Worm (Caenorhabditis elegans) whole organism, L3 larva: ENCODE data around the gene ztf-27.
A peak's percentile ranks its signal among the peaks of the same experiment; 100 is the strongest.

Source experiments
- R02D3.7 ChIP-seq: fragments of 150-350 bp; optimal IDR thresholded peaks from 2 replicates; lab custom pipeline; 2014; ENCODE audit warnings: missing biosample characterization, missing genetic modification characterization
- ceh-28 ChIP-seq: fragments of 150-350 bp; optimal IDR thresholded peaks from 2 replicates; lab custom pipeline; 2014; ENCODE audit warnings: missing biosample characterization, missing genetic modification reagents, missing genetic modification characterization
- ceh-82 ChIP-seq: fragments of 150-350 bp; optimal IDR thresholded peaks from 2 replicates; lab custom pipeline; 2014; ENCODE audit warnings: missing biosample characterization, missing genetic modification characterization
- ceh-9 ChIP-seq: sonication (generic microtip); optimal IDR thresholded peaks from 2 replicates; lab custom pipeline; 2018; ENCODE audit warnings: missing biosample characterization, missing genetic modification characterization
- daf-12 ChIP-seq: fragments of 150-350 bp; optimal IDR thresholded peaks from 2 replicates; lab custom pipeline; 2014; ENCODE audit warnings: missing biosample characterization, missing genetic modification reagents, missing genetic modification characterization
- egl-5 ChIP-seq: fragments of 150-350 bp; optimal IDR thresholded peaks from 2 replicates; lab custom pipeline; 2017; ENCODE audit warnings: missing biosample characterization, missing genetic modification reagents, missing genetic modification characterization, inconsistent platforms
- elt-1 ChIP-seq: fragments of 150-350 bp; optimal IDR thresholded peaks from 2 replicates; lab custom pipeline; 2014; ENCODE audit warnings: missing biosample characterization, missing genetic modification characterization
- elt-2 ChIP-seq: sonication (generic microtip); optimal IDR thresholded peaks from 2 replicates; lab custom pipeline; 2016; ENCODE audit warnings: missing genetic modification reagents, mild to moderate bottlenecking, missing genetic modification characterization, missing compliant biosample characterization
- eor-1 ChIP-seq, 2 experiments: fragments of 150-350 bp; optimal IDR thresholded peaks; 2 replicates each; lab custom pipeline; 2014 to 2018; ENCODE audit warnings: missing biosample characterization in 2 of 2, missing genetic modification characterization in 2 of 2
- fkh-10 ChIP-seq: sonication (generic microtip); optimal IDR thresholded peaks from 2 replicates; lab custom pipeline; 2017; ENCODE audit warnings: missing biosample characterization, missing genetic modification reagents, missing genetic modification characterization
- fkh-2 ChIP-seq: fragments of 150-350 bp; optimal IDR thresholded peaks from 2 replicates; lab custom pipeline; 2014; ENCODE audit warnings: missing biosample characterization, missing genetic modification reagents, missing genetic modification characterization
- hmg-11 ChIP-seq: sonication (generic microtip); optimal IDR thresholded peaks from 2 replicates; lab custom pipeline; 2016; ENCODE audit warnings: missing genetic modification characterization, missing compliant biosample characterization
- jun-1 ChIP-seq: fragments of 150-350 bp; optimal IDR thresholded peaks from 2 replicates; lab custom pipeline; 2014; ENCODE audit warnings: missing biosample characterization, missing genetic modification reagents, missing genetic modification characterization
- lin-39 ChIP-seq: fragments of 150-350 bp; optimal IDR thresholded peaks from 2 replicates; lab custom pipeline; 2018; ENCODE audit warnings: missing biosample characterization, missing genetic modification reagents, missing genetic modification characterization
- lsy-12 ChIP-seq: sonication (generic microtip); optimal IDR thresholded peaks from 2 replicates; lab custom pipeline; 2016; ENCODE audit warnings: mild to moderate bottlenecking, missing genetic modification characterization, missing compliant biosample characterization
- mdl-1 ChIP-seq: fragments of 150-350 bp; optimal IDR thresholded peaks from 2 replicates; lab custom pipeline; 2014; ENCODE audit warnings: missing biosample characterization, missing genetic modification characterization
- mml-1 ChIP-seq: fragments of 150-350 bp; sonication (generic microtip); optimal IDR thresholded peaks from 3 replicates; lab custom pipeline; 2014; ENCODE audit warnings: missing biosample characterization, missing genetic modification characterization
- nfya-1 ChIP-seq: sonication (generic microtip); optimal IDR thresholded peaks from 2 replicates; lab custom pipeline; 2017; ENCODE audit warnings: missing genetic modification characterization, mild to moderate bottlenecking, missing compliant biosample characterization, antibody characterized with exemption, moderate library complexity; ENCODE audit not compliant: insufficient read depth
- nhr-11 ChIP-seq: fragments of 150-350 bp; optimal IDR thresholded peaks from 2 replicates; lab custom pipeline; 2014; ENCODE audit warnings: missing biosample characterization, missing genetic modification characterization
- nhr-28 ChIP-seq: fragments of 150-350 bp; optimal IDR thresholded peaks from 2 replicates; lab custom pipeline; 2014; ENCODE audit warnings: missing biosample characterization, missing genetic modification characterization
- nhr-43 ChIP-seq: sonication (generic microtip); optimal IDR thresholded peaks from 2 replicates; lab custom pipeline; 2016; ENCODE audit warnings: mild to moderate bottlenecking, missing genetic modification characterization, missing compliant biosample characterization; ENCODE audit not compliant: poor library complexity, severe bottlenecking
- nhr-77 ChIP-seq: fragments of 150-350 bp; optimal IDR thresholded peaks from 2 replicates; lab custom pipeline; 2014; ENCODE audit warnings: missing biosample characterization, missing genetic modification characterization
- pha-4 ChIP-seq: fragments of 150-350 bp; optimal IDR thresholded peaks from 2 replicates; lab custom pipeline; 2014; ENCODE audit warnings: missing biosample characterization, missing genetic modification reagents, missing genetic modification characterization
- pqm-1 ChIP-seq: fragments of 150-350 bp; optimal IDR thresholded peaks from 2 replicates; lab custom pipeline; 2017; ENCODE audit warnings: missing biosample characterization, missing genetic modification characterization, inconsistent platforms
- sea-2 ChIP-seq: fragments of 150-350 bp; sonication (generic microtip); optimal IDR thresholded peaks from 4 replicates; lab custom pipeline; 2014; ENCODE audit warnings: missing biosample characterization, missing genetic modification reagents, missing genetic modification characterization
- skn-1 ChIP-seq: fragments of 150-350 bp; optimal IDR thresholded peaks from 2 replicates; lab custom pipeline; 2014; ENCODE audit warnings: missing biosample characterization, missing genetic modification characterization
- snpc-4 ChIP-seq: fragments of 150-350 bp; optimal IDR thresholded peaks from 2 replicates; lab custom pipeline; 2014; ENCODE audit warnings: missing biosample characterization, missing genetic modification characterization
- ztf-11 ChIP-seq: fragments of 150-350 bp; optimal IDR thresholded peaks from 2 replicates; lab custom pipeline; 2014; ENCODE audit warnings: missing biosample characterization, missing genetic modification characterization
- ztf-4 ChIP-seq: fragments of 150-350 bp; optimal IDR thresholded peaks from 2 replicates; lab custom pipeline; 2014; ENCODE audit warnings: missing biosample characterization, missing genetic modification characterization

Gene ztf-27

ce11 chrII:10351963-10352362, 33.2 kb upstream of the ztf-27 start, which contains the start of gene C07E3.8:
C07E3.8 (plus strand) TSS chrII:10352263.
- no peak for TF ChIP-seq R02D3.7
- no peak for TF ChIP-seq sea-2 (GFP tag; lab: Kevin White, UChicago)
- no peak for TF ChIP-seq mml-1
- no peak for TF ChIP-seq ztf-4

ce11 chrII:10357468-10358007, 27.6 kb upstream of the ztf-27 start, which contains the start of gene C07E3.3:
C07E3.3 (minus strand) TSS chrII:10357518.
- peak; percentile 74 for TF ChIP-seq pha-4
- TF ChIP-seq ceh-82 (tag; lab: Kevin White, UChicago), result no peak
- TF ChIP-seq skn-1 (tag; lab: Kevin White, UChicago), result no peak

ce11 chrII:10360487-10360886, 24.6 kb upstream of the ztf-27 start, which contains the start of gene C07E3.4:
C07E3.4 (plus strand) TSS chrII:10360787.
- no peak for TF ChIP-seq snpc-4
- no peak for TF ChIP-seq lsy-12 (tag; lab: Kevin White, UChicago)
- no peak for TF ChIP-seq elt-1 (tag; lab: Kevin White, UChicago)
- no peak for TF ChIP-seq jun-1 (tag; lab: Kevin White, UChicago)
- no peak for TF ChIP-seq daf-12
- TF ChIP-seq ceh-9, result no peak
- no peak for TF ChIP-seq fkh-10 (GFP tag; lab: Kevin White, UChicago)

ce11 chrII:10367202-10367601, 17.9 kb upstream of the ztf-27 start, which contains the start of gene ceh-57:
ceh-57 (minus strand) TSS chrII:10367296.
- no peak for TF ChIP-seq nhr-43 (tag; lab: Kevin White, UChicago)
- TF ChIP-seq ceh-28 (tag; lab: Kevin White, UChicago), result no peak
- no peak for TF ChIP-seq eor-1 (tag; optimal IDR thresholded peaks at IDR 0.05; lab: Kevin White, UChicago)
- no peak for TF ChIP-seq nhr-28 (tag; lab: Kevin White, UChicago)
- TF ChIP-seq egl-5 (tag; lab: Kevin White, UChicago), result no peak
- no peak for TF ChIP-seq nhr-11 (tag; lab: Kevin White, UChicago)

- TF ChIP-seq ztf-11 (tag; lab: Kevin White, UChicago) (no peak), ceh-28 (tag; lab: Kevin White, UChicago) (no peak), snpc-4 (no peak)
Observed at ce11 chrII:10369547-10370028, 15.5 kb upstream of the ztf-27 start, which contains the start of gene ceh-58. ceh-58 (minus strand) TSS chrII:10369597.

- TF ChIP-seq hmg-11 (tag; lab: Kevin White, UChicago), result peak; percentile 20
- peak; percentile 56 for TF ChIP-seq lin-39
- TF ChIP-seq fkh-2, result no peak
- peak; percentile 23 for TF ChIP-seq nfya-1 (tag; lab: Kevin White, UChicago)
- no peak for TF ChIP-seq daf-12
- no peak for TF ChIP-seq nhr-77 (tag; lab: Kevin White, UChicago)
- TF ChIP-seq, all 47 proteins: peak for 3
Observed at ce11 chrII:10370826-10371225, 14.3 kb upstream of the ztf-27 start.

ce11 chrII:10373016-10373415, 12.1 kb upstream of the ztf-27 start:
- TF ChIP-seq ceh-28 (tag; lab: Kevin White, UChicago) (no peak), pha-4 (peak; percentile 67), mdl-1 (tag; lab: Kevin White, UChicago) (no peak), elt-2 (peak; percentile 61), pqm-1 (tag; lab: Kevin White, UChicago) (peak; percentile 16)
- TF ChIP-seq, all 47 proteins: peak for 3
